Fruit fly (Drosophila melanogaster) Kc167 (cell line): Measurements from ENCODE around the gene upSET.

Source experiments
- Sin3A ChIP-seq: fragments of >200 bp; optimal IDR thresholded peaks from 2 replicates; lab custom pipeline; 2018; ENCODE audit warnings: missing external identifiers
- psq ChIP-seq: fragments of >200 bp; optimal IDR thresholded peaks from 2 replicates; lab custom pipeline; 2017; ENCODE audit warnings: missing external identifiers

- TF ChIP-seq Sin3A (lab: Kevin White, UChicago) = no peak
- no peak for TF ChIP-seq psq
Measured at dm6 chr3L:14053806-14054205, 51.9 kb downstream of the upSET start.
